Fruit fly (Drosophila melanogaster) whole organism, embryonic: Measurements from ENCODE around the gene CG7518.

Experiments used
- Atf3 ChIP-seq: fragments of 200-800 bp; sonication (Bioruptor generic); optimal IDR thresholded peaks from 3 replicates; lab custom pipeline; 2016; ENCODE audit warnings: missing biosample characterization, missing genetic modification characterization
- CG11085 ChIP-seq: fragments of 200-800 bp; sonication (Bioruptor generic); IDR thresholded peaks from 2 replicates; pipeline ENCODE4 v1.3.6; 2022; ENCODE audit warnings: missing biosample characterization, missing genetic modification characterization
- CG11456 ChIP-seq: fragments of 200-800 bp; sonication (Bioruptor generic); IDR thresholded peaks from 3 replicates; pipeline ENCODE4 v1.3.6; 2022; ENCODE audit warnings: missing biosample characterization, missing genetic modification characterization
- CG1233 ChIP-seq: fragments of 200-800 bp; sonication (Bioruptor generic); optimal IDR thresholded peaks from 4 replicates; lab custom pipeline; 2018; ENCODE audit warnings: missing biosample characterization, mild to moderate bottlenecking, missing genetic modification characterization
- CG14014 ChIP-seq: fragments of 200-800 bp; sonication (Bioruptor generic); IDR thresholded peaks from 2 replicates; pipeline ENCODE4 v1.3.6; 2022; ENCODE audit warnings: missing biosample characterization, missing genetic modification characterization
- CG1529 ChIP-seq: fragments of 200-800 bp; sonication (Bioruptor generic); optimal IDR thresholded peaks from 3 replicates; lab custom pipeline; 2018; ENCODE audit warnings: missing biosample characterization, missing genetic modification characterization
- CG31388 ChIP-seq: fragments of 200-800 bp; sonication (Bioruptor generic); optimal IDR thresholded peaks from 2 replicates; lab custom pipeline; 2016; ENCODE audit warnings: missing biosample characterization, missing genetic modification characterization
- CG32532 ChIP-seq: fragments of 200-800 bp; sonication (Bioruptor generic); IDR thresholded peaks from 2 replicates; pipeline ENCODE4 v1.3.6; 2022; ENCODE audit warnings: missing biosample characterization, missing genetic modification characterization
- CG3995 ChIP-seq: fragments of 200-800 bp; sonication (Bioruptor generic); optimal IDR thresholded peaks from 3 replicates; lab custom pipeline; 2016; ENCODE audit warnings: missing biosample characterization, missing genetic modification characterization
- CG4360 ChIP-seq: fragments of 200-800 bp; sonication (Bioruptor generic); IDR thresholded peaks from 2 replicates; pipeline ENCODE4 v1.3.6; 2022; ENCODE audit warnings: missing biosample characterization, missing genetic modification characterization
- CG4424 ChIP-seq: fragments of 200-800 bp; sonication (Bioruptor generic); optimal IDR thresholded peaks from 3 replicates; lab custom pipeline; 2016; ENCODE audit warnings: missing biosample characterization, missing genetic modification characterization
- CG4854 ChIP-seq: fragments of 200-800 bp; sonication (Bioruptor generic); optimal IDR thresholded peaks from 2 replicates; lab custom pipeline; 2016; ENCODE audit warnings: missing biosample characterization, missing genetic modification characterization, inconsistent platforms
- CG7271 ChIP-seq: fragments of 200-800 bp; sonication (Bioruptor generic); optimal IDR thresholded peaks from 2 replicates; lab custom pipeline; 2018; ENCODE audit warnings: missing biosample characterization, mild to moderate bottlenecking, missing genetic modification characterization, moderate library complexity
- CG7357 ChIP-seq: fragments of 200-800 bp; sonication (Bioruptor generic); IDR thresholded peaks from 3 replicates; pipeline ENCODE4 v1.3.6; 2022; ENCODE audit warnings: missing biosample characterization, missing genetic modification characterization
- CG7839 ChIP-seq: fragments of 200-800 bp; sonication (Bioruptor generic); optimal IDR thresholded peaks from 3 replicates; lab custom pipeline; 2018; ENCODE audit warnings: missing biosample characterization, mild to moderate bottlenecking, missing genetic modification characterization, moderate library complexity
- CG9817 ChIP-seq: fragments of 200-800 bp; sonication (Bioruptor generic); optimal IDR thresholded peaks from 2 replicates; lab custom pipeline; 2018; ENCODE audit warnings: missing biosample characterization, mild to moderate bottlenecking, missing genetic modification characterization, moderate library complexity
- Camta ChIP-seq: fragments of 200-800 bp; sonication (Bioruptor generic); optimal IDR thresholded peaks from 2 replicates; lab custom pipeline; 2016; ENCODE audit warnings: missing biosample characterization, missing genetic modification characterization
- E2f1 ChIP-seq: fragments of 200-800 bp; sonication (Bioruptor generic); IDR thresholded peaks from 2 replicates; pipeline ENCODE4 v1.3.6; 2022; ENCODE audit warnings: missing biosample characterization, missing genetic modification characterization
- Hand ChIP-seq: fragments of 200-800 bp; sonication (Bioruptor generic); optimal IDR thresholded peaks from 2 replicates; lab custom pipeline; 2017; ENCODE audit warnings: mild to moderate bottlenecking, missing biosample characterization, missing genetic modification reagents, missing genetic modification characterization
- HmgZ ChIP-seq: fragments of 200-800 bp; sonication (Bioruptor generic); optimal IDR thresholded peaks from 2 replicates; lab custom pipeline; 2018; ENCODE audit warnings: missing biosample characterization, mild to moderate bottlenecking, missing genetic modification characterization
- Hsf ChIP-seq: fragments of 200-800 bp; sonication (Bioruptor generic); optimal IDR thresholded peaks from 3 replicates; lab custom pipeline; 2016; ENCODE audit warnings: missing biosample characterization, missing genetic modification characterization
- NC2β ChIP-seq: fragments of 200-800 bp; sonication (Bioruptor generic); optimal IDR thresholded peaks from 2 replicates; lab custom pipeline; 2016; ENCODE audit warnings: missing biosample characterization, missing genetic modification characterization
- Neu2 ChIP-seq: fragments of 200-800 bp; sonication (Bioruptor generic); optimal IDR thresholded peaks from 3 replicates; lab custom pipeline; 2016; ENCODE audit warnings: missing biosample characterization, missing genetic modification characterization, borderline replicate concordance
- Opbp ChIP-seq: fragments of 200-800 bp; sonication (Bioruptor generic); IDR thresholded peaks from 3 replicates; pipeline ENCODE4 v1.3.6; 2022; ENCODE audit warnings: missing biosample characterization, missing genetic modification characterization; ENCODE audit not compliant: partially characterized antibody
- Sin3A ChIP-seq: fragments of >200 bp; optimal IDR thresholded peaks from 2 replicates; lab custom pipeline; 2018
- Usf ChIP-seq: fragments of 200-800 bp; sonication (Bioruptor generic); optimal IDR thresholded peaks from 2 replicates; lab custom pipeline; 2017; ENCODE audit warnings: missing genotype, missing biosample characterization, missing genetic modification characterization
- bab2 ChIP-seq: fragments of 200-800 bp; sonication (Bioruptor generic); optimal IDR thresholded peaks from 2 replicates; lab custom pipeline; 2016; ENCODE audit warnings: missing biosample characterization, missing genetic modification characterization
- bowl ChIP-seq: fragments of 200-800 bp; sonication (Bioruptor generic); IDR thresholded peaks from 2 replicates; pipeline ENCODE4 v1.3.6; 2022; ENCODE audit warnings: missing biosample characterization, missing genetic modification characterization
- br ChIP-seq: fragments of >200 bp; optimal IDR thresholded peaks from 2 replicates; lab custom pipeline; 2017
- chif ChIP-seq, 2 experiments: fragments of 200-800 bp; sonication (Bioruptor generic); optimal IDR thresholded peaks; 3 replicates each; lab custom pipeline; 2016; ENCODE audit warnings: missing biosample characterization in 2 of 2, missing genetic modification characterization in 2 of 2
- dm ChIP-seq: fragments of 200-800 bp; sonication (Bioruptor generic); optimal IDR thresholded peaks from 3 replicates; lab custom pipeline; 2016; ENCODE audit warnings: missing biosample characterization, missing genetic modification characterization
- dpn ChIP-seq, 2 experiments: fragments of 200-800 bp; sonication (Bioruptor generic); optimal IDR thresholded peaks; 3 replicates each; lab custom pipeline; 2016; ENCODE audit warnings: missing biosample characterization in 2 of 2, missing genetic modification characterization in 2 of 2
- ems ChIP-seq: fragments of 200-800 bp; sonication (Bioruptor generic); optimal IDR thresholded peaks from 3 replicates; lab custom pipeline; 2016; ENCODE audit warnings: missing biosample characterization, missing genetic modification characterization
- jigr1 ChIP-seq: fragments of 200-800 bp; sonication (Bioruptor generic); IDR thresholded peaks from 3 replicates; pipeline ENCODE4 v1.3.6; 2022; ENCODE audit warnings: missing biosample characterization, missing genetic modification characterization
- knrl ChIP-seq: fragments of 200-800 bp; sonication (Bioruptor generic); IDR thresholded peaks from 3 replicates; pipeline ENCODE4 v1.3.6; 2022; ENCODE audit warnings: missing biosample characterization, missing genetic modification characterization; ENCODE audit not compliant: partially characterized antibody
- lilli ChIP-seq: fragments of 200-800 bp; sonication (Bioruptor generic); optimal IDR thresholded peaks from 3 replicates; lab custom pipeline; 2016; ENCODE audit warnings: missing biosample characterization, missing genetic modification characterization
- nau ChIP-seq: fragments of 200-800 bp; sonication (Bioruptor generic); optimal IDR thresholded peaks from 3 replicates; lab custom pipeline; 2017; ENCODE audit warnings: missing biosample characterization, mild to moderate bottlenecking, missing genetic modification characterization, missing genetic modification reagents
- phol ChIP-seq: fragments of 200-800 bp; sonication (Bioruptor generic); optimal IDR thresholded peaks from 3 replicates; lab custom pipeline; 2018; ENCODE audit warnings: missing biosample characterization, mild to moderate bottlenecking, missing genetic modification characterization, moderate library complexity
- prd ChIP-seq, 3 experiments: fragments of >200 bp in 2 of 3; fragments of 200-800 bp in 1 of 3; sonication (Bioruptor generic) in 1 of 3; optimal IDR thresholded peaks in 2 of 3; IDR thresholded peaks in 1 of 3; 2 replicates in 2 of 3; 3 replicates in 1 of 3; pipeline versions ENCODE4 v1.3.6 to Lab custom; 2017 to 2022; ENCODE audit warnings: missing biosample characterization in 1 of 3, missing genetic modification characterization in 1 of 3
- repo ChIP-seq: fragments of 200-800 bp; sonication (Bioruptor generic); optimal IDR thresholded peaks from 2 replicates; lab custom pipeline; 2016; ENCODE audit warnings: missing biosample characterization, missing genetic modification characterization
- sd ChIP-seq: fragments of 200-800 bp; sonication (Bioruptor generic); optimal IDR thresholded peaks from 3 replicates; lab custom pipeline; 2018; ENCODE audit warnings: missing biosample characterization, mild to moderate bottlenecking, missing genetic modification characterization, moderate library complexity
- seq ChIP-seq: fragments of 200-800 bp; sonication (Bioruptor generic); IDR thresholded peaks from 2 replicates; pipeline ENCODE4 v1.3.6; 2022; ENCODE audit warnings: missing biosample characterization, missing genetic modification characterization
- slou ChIP-seq: fragments of 200-800 bp; sonication (Bioruptor generic); optimal IDR thresholded peaks from 3 replicates; lab custom pipeline; 2016; ENCODE audit warnings: missing biosample characterization, missing genetic modification characterization
- so ChIP-seq: fragments of 200-800 bp; sonication (Bioruptor generic); IDR thresholded peaks from 3 replicates; pipeline ENCODE4 v1.3.6; 2022; ENCODE audit warnings: missing biosample characterization, missing genetic modification characterization
- stwl ChIP-seq: fragments of 200-800 bp; sonication (Bioruptor generic); optimal IDR thresholded peaks from 3 replicates; lab custom pipeline; 2018; ENCODE audit warnings: missing biosample characterization, mild to moderate bottlenecking, missing genetic modification characterization, moderate library complexity
- sug ChIP-seq: fragments of 200-800 bp; optimal IDR thresholded peaks from 2 replicates; lab custom pipeline; 2019; ENCODE audit warnings: missing biosample characterization, mild to moderate bottlenecking, missing genetic modification characterization, moderate library complexity
- tgo ChIP-seq: fragments of 200-800 bp; sonication (Bioruptor generic); IDR thresholded peaks from 3 replicates; pipeline ENCODE4 v1.3.6; 2022; ENCODE audit warnings: missing biosample characterization, missing genetic modification characterization
- tin ChIP-seq: fragments of 200-800 bp; sonication (Bioruptor generic); optimal IDR thresholded peaks from 3 replicates; lab custom pipeline; 2016; ENCODE audit warnings: missing biosample characterization, missing genetic modification characterization
- tio ChIP-seq: fragments of 200-800 bp; sonication (Bioruptor generic); optimal IDR thresholded peaks from 2 replicates; lab custom pipeline; 2017; ENCODE audit warnings: missing biosample characterization, missing genetic modification characterization, inconsistent platforms
- vvl ChIP-seq: fragments of 200-800 bp; sonication (Bioruptor generic); IDR thresholded peaks from 2 replicates; pipeline ENCODE4 v1.3.6; 2022; ENCODE audit warnings: missing biosample characterization, missing genetic modification characterization

CG7518 gene

DNA sequence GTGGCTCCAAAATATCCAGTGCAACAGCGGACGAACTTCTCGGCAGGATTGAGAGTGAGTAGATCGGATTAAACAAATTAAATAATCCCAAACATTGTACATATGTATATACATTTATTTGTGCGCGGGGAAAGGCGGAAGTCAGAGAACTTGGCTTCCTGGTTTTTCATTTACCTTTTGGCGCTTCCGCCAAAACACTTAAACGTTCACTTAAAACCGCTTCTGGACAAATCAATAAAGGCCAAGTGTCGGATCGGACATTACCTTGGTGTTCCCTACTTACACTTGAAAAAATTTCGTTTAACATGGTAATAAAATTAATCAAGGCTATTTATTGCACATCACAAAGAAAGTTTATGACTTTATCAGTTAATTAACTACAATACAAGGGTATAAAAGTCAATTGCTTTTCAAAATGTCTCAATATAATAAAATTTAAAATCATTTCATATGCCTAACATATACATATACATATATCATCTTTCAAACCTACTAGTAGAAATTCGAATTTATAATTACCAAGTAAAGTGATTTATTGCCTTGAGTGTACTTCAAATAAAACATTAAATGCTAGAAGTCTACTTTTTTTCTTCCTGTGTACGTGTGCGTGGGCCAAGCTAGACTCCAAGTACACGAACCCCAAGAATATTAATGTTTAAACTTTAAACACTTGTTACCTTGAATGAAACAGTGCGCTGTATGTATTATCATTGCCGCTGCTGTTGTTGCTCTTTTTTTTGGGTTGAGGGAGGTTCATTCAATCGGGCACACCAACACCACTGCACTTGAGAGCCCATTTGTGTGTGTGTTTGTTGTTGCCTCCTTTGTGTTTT is 16.3 kb upstream of the CG7518 start (continued):
- no peak for TF ChIP-seq CG11085 (GFP tag; lab: Robert Waterston, UW)
- no peak for TF ChIP-seq knrl (GFP tag; lab: Robert Waterston, UW)
- 0 out of 3 replicates have a peak, but pooled peaks have one; percentile 40 for TF ChIP-seq so
- peak; percentile 67 for TF ChIP-seq CG4360
- TF ChIP-seq stwl: no peak
- peak; percentile 78 for TF ChIP-seq phol (tag; lab: Kevin White, UChicago)
- TF ChIP-seq CG7357 (GFP tag; lab: Robert Waterston, UW): peak; percentile 43; the same call in 1 of the 3 replicates
- TF ChIP-seq CG4854 (GFP tag; lab: Kevin White, UChicago): no peak
- TF ChIP-seq br (lab: Kevin White, UChicago): no peak
- no peak for TF ChIP-seq Opbp (GFP tag; lab: Robert Waterston, UW)
- TF ChIP-seq dm (GFP tag; lab: Kevin White, UChicago): no peak
- peak; percentile 3 for TF ChIP-seq sd (tag; lab: Kevin White, UChicago)
- peak; percentile 5 for TF ChIP-seq lilli
- peak; percentile 70 for TF ChIP-seq tio (GFP tag; lab: Kevin White, UChicago)
- no peak for TF ChIP-seq NC2β (GFP tag; lab: Kevin White, UChicago)
- TF ChIP-seq prd (optimal IDR thresholded peaks at IDR 0.05; lab: Kevin White, UChicago): no peak
- peak; percentile 36; the same call in 2 of the 3 replicates for TF ChIP-seq prd (GFP tag; IDR thresholded peaks at IDR 0.05; lab: Robert Waterston, UW)
- peak; percentile 38 to 41 for TF ChIP-seq dpn (GFP tag; optimal IDR thresholded peaks at IDR 0.05; lab: Kevin White, UChicago)
- no peak for TF ChIP-seq CG31388 (GFP tag; lab: Kevin White, UChicago)
- no peak for TF ChIP-seq Sin3A (lab: Kevin White, UChicago)
- TF ChIP-seq Camta (GFP tag; lab: Kevin White, UChicago): peak; percentile 26
- TF ChIP-seq seq (GFP tag; lab: Robert Waterston, UW): no peak
- TF ChIP-seq CG11456: no peak
- TF ChIP-seq slou (GFP tag; lab: Kevin White, UChicago): peak; percentile 33
- peak; percentile 23 for TF ChIP-seq CG1529 (GFP tag; lab: Kevin White, UChicago)
- no peak for TF ChIP-seq Neu2 (GFP tag; lab: Kevin White, UChicago)
- no peak for TF ChIP-seq CG3995 (GFP tag; lab: Kevin White, UChicago)
- TF ChIP-seq E2f1 (GFP tag; lab: Robert Waterston, UW): peak; percentile 45
- peak; percentile 41 for TF ChIP-seq ems (GFP tag; lab: Kevin White, UChicago)
- no peak for TF ChIP-seq bowl (GFP tag; lab: Robert Waterston, UW)
- TF ChIP-seq tin (GFP tag; lab: Kevin White, UChicago): peak; percentile 36
- no peak for TF ChIP-seq Hand (GFP tag; lab: Kevin White, UChicago)
- peak; percentile 45 for TF ChIP-seq bab2 (GFP tag; lab: Kevin White, UChicago)
- TF ChIP-seq Hsf: peak; percentile 44
- TF ChIP-seq CG32532 (GFP tag; lab: Robert Waterston, UW): peak; percentile 67; the same call in 1 of the 2 replicates
- peak; percentile 27 for TF ChIP-seq CG9817 (tag; lab: Kevin White, UChicago)
- no peak for TF ChIP-seq jigr1 (GFP tag; lab: Robert Waterston, UW)
- TF ChIP-seq CG14014 (GFP tag; lab: Robert Waterston, UW): peak; percentile 38; the same call in 1 of the 2 replicates
- peak; percentile 11 for TF ChIP-seq CG1233
- peak; percentile 81 for TF ChIP-seq CG7839 (tag; lab: Kevin White, UChicago)
- no peak for TF ChIP-seq sug
- TF ChIP-seq Usf (GFP tag; lab: Kevin White, UChicago): peak; percentile 17
- TF ChIP-seq nau (GFP tag; lab: Kevin White, UChicago): peak; percentile 9
- peak; percentile 56 for TF ChIP-seq CG4424 (GFP tag; lab: Kevin White, UChicago)
- peak in 1 of 2 experiments; percentile 29 for TF ChIP-seq chif (GFP tag; optimal IDR thresholded peaks at IDR 0.05; lab: Kevin White, UChicago)
- peak; percentile 48; the same call in 1 of the 2 replicates for TF ChIP-seq vvl (GFP tag; lab: Robert Waterston, UW)
- peak; percentile 13 for TF ChIP-seq repo (GFP tag; lab: Kevin White, UChicago)
- TF ChIP-seq Atf3 (GFP tag; lab: Kevin White, UChicago): peak; percentile 44
- peak; percentile 11 for TF ChIP-seq CG7271 (tag; lab: Kevin White, UChicago)
- TF ChIP-seq HmgZ: no peak
- peak; percentile 57; the same call in 1 of the 3 replicates for TF ChIP-seq tgo (GFP tag; lab: Robert Waterston, UW)
